Worm (Caenorhabditis elegans) whole organism, late embryonic: ENCODE results near the gene Y49A3A.4.

ENCODE experiments used
- C08G9.2 ChIP-seq: sonication (generic microtip); optimal IDR thresholded peaks from 2 replicates; lab custom pipeline; 2016; ENCODE audit warnings: mild to moderate bottlenecking, missing genetic modification characterization, moderate library complexity, missing compliant biosample characterization
- C38D4.7 ChIP-seq: fragments of 200-800 bp; sonication (Bioruptor generic); optimal IDR thresholded peaks from 2 replicates; lab custom pipeline; 2018; ENCODE audit warnings: mild to moderate bottlenecking, missing genetic modification characterization, moderate library complexity, missing compliant biosample characterization
- F13H6.1 ChIP-seq: sonication (generic microtip); optimal IDR thresholded peaks from 2 replicates; lab custom pipeline; 2016; ENCODE audit warnings: missing genetic modification characterization, missing compliant biosample characterization
- K02D7.2 ChIP-seq: sonication (generic microtip); optimal IDR thresholded peaks from 2 replicates; lab custom pipeline; 2017; ENCODE audit warnings: mild to moderate bottlenecking, missing genetic modification characterization, missing compliant biosample characterization
- T23F11.4 ChIP-seq: fragments of 200-800 bp; sonication (Bioruptor generic); optimal IDR thresholded peaks from 2 replicates; lab custom pipeline; 2018; ENCODE audit warnings: mild to moderate bottlenecking, missing genetic modification characterization, missing compliant biosample characterization
- Y22D7AL.16 ChIP-seq: sonication (generic microtip); optimal IDR thresholded peaks from 2 replicates; lab custom pipeline; 2016; ENCODE audit warnings: missing genetic modification characterization, missing compliant biosample characterization
- ahr-1 ChIP-seq: sonication (generic microtip); optimal IDR thresholded peaks from 2 replicates; lab custom pipeline; 2016; ENCODE audit warnings: missing genetic modification characterization, missing compliant biosample characterization
- ama-1 ChIP-seq: fragments of 150-350 bp; optimal IDR thresholded peaks from 2 replicates; lab custom pipeline; 2014
- ceh-14 ChIP-seq: sonication (generic microtip); optimal IDR thresholded peaks from 2 replicates; lab custom pipeline; 2016; ENCODE audit warnings: missing genotype, missing genetic modification characterization, missing compliant biosample characterization
- ceh-19 ChIP-seq: fragments of 200-800 bp; sonication (Bioruptor generic); optimal IDR thresholded peaks from 2 replicates; lab custom pipeline; 2018; ENCODE audit warnings: mild to moderate bottlenecking, missing genetic modification characterization, missing compliant biosample characterization
- ceh-2 ChIP-seq: sonication (generic microtip); optimal IDR thresholded peaks from 2 replicates; lab custom pipeline; 2016; ENCODE audit warnings: missing genotype, missing genetic modification characterization, missing compliant biosample characterization
- ceh-22 ChIP-seq: sonication (generic microtip); optimal IDR thresholded peaks from 2 replicates; lab custom pipeline; 2017; ENCODE audit warnings: missing biosample characterization, missing genetic modification characterization
- ceh-34 ChIP-seq: sonication (generic microtip); optimal IDR thresholded peaks from 2 replicates; lab custom pipeline; 2016; ENCODE audit warnings: mild to moderate bottlenecking, missing genetic modification characterization, missing compliant biosample characterization
- ceh-45 ChIP-seq: fragments of 200-800 bp; sonication (Bioruptor generic); IDR thresholded peaks from 2 replicates; pipeline ENCODE4 v1.3.6; 2022; ENCODE audit warnings: missing genetic modification reagents, missing genetic modification characterization, missing compliant biosample characterization
- ceh-48 ChIP-seq: sonication (generic microtip); optimal IDR thresholded peaks from 2 replicates; lab custom pipeline; 2016; ENCODE audit warnings: missing genetic modification characterization, inconsistent platforms, missing compliant biosample characterization
- che-1 ChIP-seq: sonication (generic microtip); optimal IDR thresholded peaks from 2 replicates; lab custom pipeline; 2016; ENCODE audit warnings: mild to moderate bottlenecking, missing genetic modification characterization, missing compliant biosample characterization
- dmd-4 ChIP-seq: sonication (generic microtip); optimal IDR thresholded peaks from 2 replicates; lab custom pipeline; 2016; ENCODE audit warnings: borderline replicate concordance, missing genetic modification characterization, missing compliant biosample characterization
- elt-2 ChIP-seq: sonication (generic microtip); optimal IDR thresholded peaks from 2 replicates; lab custom pipeline; 2016; ENCODE audit warnings: missing genetic modification reagents, missing genetic modification characterization, missing compliant biosample characterization
- ets-4 ChIP-seq: sonication (generic microtip); optimal IDR thresholded peaks from 2 replicates; lab custom pipeline; 2016; ENCODE audit warnings: missing genetic modification characterization, missing compliant biosample characterization
- fax-1 ChIP-seq: sonication (generic microtip); optimal IDR thresholded peaks from 2 replicates; lab custom pipeline; 2016; ENCODE audit warnings: missing genotype, missing genetic modification characterization, missing compliant biosample characterization
- fkh-10 ChIP-seq: fragments of 150-350 bp; optimal IDR thresholded peaks from 2 replicates; lab custom pipeline; 2014; ENCODE audit warnings: missing biosample characterization, missing genetic modification reagents, missing genetic modification characterization
- gmeb-2 ChIP-seq: sonication (generic microtip); optimal IDR thresholded peaks from 2 replicates; lab custom pipeline; 2016; ENCODE audit warnings: missing genetic modification characterization, inconsistent platforms, missing compliant biosample characterization
- hlh-13 ChIP-seq: fragments of 200-800 bp; sonication (Bioruptor generic); optimal IDR thresholded peaks from 2 replicates; lab custom pipeline; 2018; ENCODE audit warnings: mild to moderate bottlenecking, missing genetic modification characterization, missing compliant biosample characterization
- hlh-30 ChIP-seq: sonication (generic microtip); optimal IDR thresholded peaks from 2 replicates; lab custom pipeline; 2017; ENCODE audit warnings: antibody characterized with exemption, missing genetic modification characterization, missing compliant biosample characterization; ENCODE audit not compliant: insufficient read depth
- hlh-6 ChIP-seq: sonication (generic microtip); optimal IDR thresholded peaks from 2 replicates; lab custom pipeline; 2016; ENCODE audit warnings: missing genotype, missing genetic modification characterization, missing compliant biosample characterization
- hlh-8 ChIP-seq: sonication (generic microtip); optimal IDR thresholded peaks from 2 replicates; lab custom pipeline; 2016; ENCODE audit warnings: missing genotype, missing genetic modification characterization, missing compliant biosample characterization
- lin-11 ChIP-seq: fragments of 200-800 bp; sonication (Bioruptor generic); optimal IDR thresholded peaks from 2 replicates; lab custom pipeline; 2018; ENCODE audit warnings: mild to moderate bottlenecking, missing genetic modification characterization, missing compliant biosample characterization
- mec-3 ChIP-seq: sonication (generic microtip); optimal IDR thresholded peaks from 2 replicates; lab custom pipeline; 2016; ENCODE audit warnings: borderline replicate concordance, missing genetic modification characterization, missing compliant biosample characterization
- nhr-11 ChIP-seq: fragments of 150-350 bp; optimal IDR thresholded peaks from 2 replicates; lab custom pipeline; 2014; ENCODE audit warnings: missing biosample characterization, missing genetic modification characterization
- nhr-232 ChIP-seq: sonication (generic microtip); optimal IDR thresholded peaks from 2 replicates; lab custom pipeline; 2016; ENCODE audit warnings: missing genetic modification characterization, missing compliant biosample characterization
- npax-4 ChIP-seq: sonication (generic microtip); optimal IDR thresholded peaks from 2 replicates; lab custom pipeline; 2016; ENCODE audit warnings: missing genetic modification characterization, missing compliant biosample characterization
- pha-4 ChIP-seq: fragments of 150-350 bp; optimal IDR thresholded peaks from 2 replicates; lab custom pipeline; 2018; ENCODE audit warnings: missing biosample characterization, missing genetic modification reagents, missing genetic modification characterization
- pros-1 ChIP-seq: fragments of 150-350 bp; optimal IDR thresholded peaks from 2 replicates; lab custom pipeline; 2014; ENCODE audit warnings: missing biosample characterization, missing genetic modification reagents, missing genetic modification characterization
- ref-2 ChIP-seq: sonication (generic microtip); optimal IDR thresholded peaks from 2 replicates; lab custom pipeline; 2016; ENCODE audit warnings: missing genetic modification characterization, missing compliant biosample characterization
- rnt-1 ChIP-seq: sonication (generic microtip); optimal IDR thresholded peaks from 2 replicates; lab custom pipeline; 2016; ENCODE audit warnings: missing genetic modification characterization, missing compliant biosample characterization
- sdc-2 ChIP-seq: sonication (generic microtip); optimal IDR thresholded peaks from 2 replicates; lab custom pipeline; 2016; ENCODE audit warnings: missing genotype, missing genetic modification characterization, missing compliant biosample characterization
- sox-2 ChIP-seq: fragments of 200-800 bp; sonication (Bioruptor generic); IDR thresholded peaks from 2 replicates; pipeline ENCODE4 v1.3.6; 2022; ENCODE audit warnings: missing genetic modification reagents, missing genetic modification characterization, missing compliant biosample characterization
- syd-9 ChIP-seq: sonication (generic microtip); optimal IDR thresholded peaks from 2 replicates; lab custom pipeline; 2016; ENCODE audit warnings: mild to moderate bottlenecking, missing genetic modification characterization, moderate library complexity, missing compliant biosample characterization
- tbx-2 ChIP-seq: sonication (generic microtip); optimal IDR thresholded peaks from 2 replicates; lab custom pipeline; 2016; ENCODE audit warnings: missing genetic modification characterization, missing compliant biosample characterization
- ttx-3 ChIP-seq: sonication (generic microtip); optimal IDR thresholded peaks from 2 replicates; lab custom pipeline; 2016; ENCODE audit warnings: missing genetic modification reagents, missing genetic modification characterization, missing compliant biosample characterization
- unc-55 ChIP-seq: sonication (generic microtip); optimal IDR thresholded peaks from 2 replicates; lab custom pipeline; 2017; ENCODE audit warnings: missing biosample characterization, missing genetic modification reagents, missing genetic modification characterization
- unc-86 ChIP-seq: sonication (generic microtip); optimal IDR thresholded peaks from 2 replicates; lab custom pipeline; 2016; ENCODE audit warnings: missing genetic modification characterization, missing compliant biosample characterization
- zip-5 ChIP-seq: sonication (generic microtip); optimal IDR thresholded peaks from 2 replicates; lab custom pipeline; 2016; ENCODE audit warnings: missing genetic modification characterization, missing compliant biosample characterization
- ztf-16 ChIP-seq: sonication (generic microtip); optimal IDR thresholded peaks from 2 replicates; lab custom pipeline; 2017; ENCODE audit warnings: missing genetic modification characterization, missing compliant biosample characterization

Y49A3A.4 gene

ce11 chrV:14333116-14333515, 25.6 kb downstream of the Y49A3A.4 start, which contains the start of gene srm-4:
TSS of gene srm-4 (plus strand) at chrV:14333416.
- TF ChIP-seq ttx-3 (tag; lab: Kevin White, UChicago) (no peak), Y22D7AL.16 (tag; lab: Kevin White, UChicago) (no peak), gmeb-2 (no peak), ceh-22 (no peak), ets-4 (no peak), rnt-1 (tag; lab: Kevin White, UChicago) (no peak), sox-2 (GFP tag; lab: Robert Waterston, UW) (no peak), npax-4 (tag; lab: Kevin White, UChicago) (no peak), nhr-232 (tag; lab: Kevin White, UChicago) (no peak), ahr-1 (no peak), lin-11 (no peak), ceh-45 (GFP tag; lab: Robert Waterston, UW) (no peak), hlh-13 (GFP tag; lab: Kevin White, UChicago) (no peak), ceh-34 (no peak), C08G9.2 (tag; lab: Kevin White, UChicago) (no peak), syd-9 (no peak)

- TF ChIP-seq che-1 (tag; lab: Kevin White, UChicago) (no peak), ahr-1 (no peak), C38D4.7 (GFP tag; lab: Kevin White, UChicago) (no peak), nhr-232 (tag; lab: Kevin White, UChicago) (no peak), fax-1 (no peak), ceh-14 (tag; lab: Kevin White, UChicago) (no peak), sdc-2 (no peak), pros-1 (tag; lab: Kevin White, UChicago) (no peak)
Measured at ce11 chrV:14331477-14331876, 27.2 kb downstream of the Y49A3A.4 start, which contains the start of gene F47B8.8. TSS of gene F47B8.8 (plus strand) at chrV:14331733.

ce11 chrV:14328806-14329205, 29.9 kb downstream of the Y49A3A.4 start, which contains the start of gene pepm-1:
TSS of gene pepm-1 (plus strand) at chrV:14329106.
- TF ChIP-seq unc-86 (tag; lab: Kevin White, UChicago) (no peak), pha-4 (tag; lab: Kevin White, UChicago) (no peak), fkh-10 (GFP tag; lab: Kevin White, UChicago) (no peak), tbx-2 (no peak), lin-11 (no peak), ztf-16 (tag; lab: Kevin White, UChicago) (no peak), ttx-3 (tag; lab: Kevin White, UChicago) (no peak), syd-9 (no peak), mec-3 (tag; lab: Kevin White, UChicago) (no peak), nhr-11 (tag; lab: Kevin White, UChicago) (no peak), ceh-34 (no peak), dmd-4 (tag; lab: Kevin White, UChicago) (no peak), zip-5 (tag; lab: Kevin White, UChicago) (no peak), ceh-19 (no peak), hlh-8 (no peak), ceh-48 (tag; lab: Kevin White, UChicago) (no peak), ceh-2 (tag; lab: Kevin White, UChicago) (no peak), sdc-2 (no peak)

- TF ChIP-seq ama-1 (lab: Kevin White, UChicago) (no peak), T23F11.4 (GFP tag; lab: Kevin White, UChicago) (no peak), unc-55 (GFP tag; lab: Kevin White, UChicago) (no peak), hlh-30 (tag; lab: Kevin White, UChicago) (no peak), elt-2 (no peak), ztf-16 (tag; lab: Kevin White, UChicago) (no peak), K02D7.2 (tag; lab: Kevin White, UChicago) (no peak), sox-2 (GFP tag; lab: Robert Waterston, UW) (no peak), F13H6.1 (tag; lab: Kevin White, UChicago) (no peak), ceh-2 (tag; lab: Kevin White, UChicago) (no peak), ref-2 (tag; lab: Kevin White, UChicago) (no peak), hlh-6 (tag; lab: Kevin White, UChicago) (no peak), ceh-22 (no peak), ceh-19 (no peak), ceh-48 (tag; lab: Kevin White, UChicago) (no peak), fax-1 (no peak), Y22D7AL.16 (tag; lab: Kevin White, UChicago) (no peak)
Measured at ce11 chrV:14327776-14328175, 30.9 kb downstream of the Y49A3A.4 start, which contains the start of gene F47B8.5. TSS of gene F47B8.5 (minus strand) at chrV:14327876.
